Fruit fly (Drosophila melanogaster): Measurements from ENCODE around the gene Cnx14D.

Gene Cnx14D

DNA sequence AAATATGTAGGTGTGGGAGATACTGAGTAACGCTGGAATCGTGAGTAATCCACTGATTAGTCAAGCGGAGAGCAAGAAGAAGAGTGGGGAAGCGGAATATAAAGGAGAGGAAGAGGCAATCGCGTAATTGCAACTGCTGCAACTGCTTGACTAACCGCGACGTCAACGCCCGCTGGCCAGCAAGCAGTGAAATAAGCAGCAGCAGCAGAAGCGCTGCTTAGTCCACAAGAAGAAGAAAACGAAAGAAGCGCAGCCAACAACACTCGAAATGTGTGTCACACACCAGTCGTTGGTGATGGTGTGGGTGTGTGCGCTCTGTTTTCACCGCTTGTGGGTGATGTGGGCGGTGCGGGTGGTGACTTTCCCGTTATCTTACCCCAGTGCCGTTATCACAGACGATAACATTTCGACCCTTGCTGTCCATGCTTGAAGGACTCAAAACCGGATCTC lies 27.8 kb upstream of the Cnx14D start (continued):
- TF ChIP-seq cato (GFP tag; optimal IDR thresholded peaks at IDR 0.05; ENCODE audit: borderline replicate concordance), result no peak
- TF ChIP-seq chif (GFP tag; optimal IDR thresholded peaks at IDR 0.05), result no peak
- TF ChIP-seq CG6254 (GFP tag; optimal IDR thresholded peaks at IDR 0.05), result no peak
- TF ChIP-seq CG6654 (GFP tag; optimal IDR thresholded peaks at IDR 0.05), result no peak
- no peak for TF ChIP-seq ro (GFP tag; IDR thresholded peaks at IDR 0.05)
- TF ChIP-seq gcm (GFP tag; optimal IDR thresholded peaks at IDR 0.05), result no peak
- no peak for TF ChIP-seq CG7556 (GFP tag; optimal IDR thresholded peaks at IDR 0.05)
- no peak for TF ChIP-seq Abd-B (GFP tag; optimal IDR thresholded peaks at IDR 0.05)
- no peak for TF ChIP-seq Mad (GFP tag; optimal IDR thresholded peaks at IDR 0.05)
- TF ChIP-seq CG3163 (GFP tag; optimal IDR thresholded peaks at IDR 0.05), result no peak
- peak; percentile 84 for TF ChIP-seq CG8478 (optimal IDR thresholded peaks at IDR 0.05)
- TF ChIP-seq Doc3 (GFP tag; IDR thresholded peaks at IDR 0.05; ENCODE audit: partially characterized antibody), result no peak
- TF ChIP-seq CG15011 (GFP tag; optimal IDR thresholded peaks at IDR 0.05), result no peak
- TF ChIP-seq dm (GFP tag; optimal IDR thresholded peaks at IDR 0.05), result no peak
- no peak for TF ChIP-seq CoRest (tag; optimal IDR thresholded peaks at IDR 0.05)
- no peak for TF ChIP-seq Hand (GFP tag; optimal IDR thresholded peaks at IDR 0.05)
- no peak for TF ChIP-seq Mrtf (GFP tag; IDR thresholded peaks at IDR 0.05)
- TF ChIP-seq CG17802 (tag; optimal IDR thresholded peaks at IDR 0.05), result no peak
- TF ChIP-seq peb (GFP tag; IDR thresholded peaks at IDR 0.05), result no peak
- no peak for TF ChIP-seq Hr39 (optimal IDR thresholded peaks at IDR 0.05)
- TF ChIP-seq CG8924 (tag; optimal IDR thresholded peaks at IDR 0.05), result no peak
- no peak for TF ChIP-seq NFAT (GFP tag; IDR thresholded peaks at IDR 0.05)
- peak; percentile 77 for TF ChIP-seq cg (GFP tag; optimal IDR thresholded peaks at IDR 0.05)
- no peak for TF ChIP-seq CG16815 (GFP tag; optimal IDR thresholded peaks at IDR 0.05)
- TF ChIP-seq CG12744 (GFP tag; optimal IDR thresholded peaks at IDR 0.05), result no peak
- TF ChIP-seq PHDP (tag; optimal IDR thresholded peaks at IDR 0.05), result no peak
- no peak for TF ChIP-seq cwo (GFP tag; optimal IDR thresholded peaks at IDR 0.05)
- TF ChIP-seq maf-S (GFP tag; optimal IDR thresholded peaks at IDR 0.05), result no peak
- peak in 1 of 2 experiments; percentile 97 for TF ChIP-seq Eip74EF (GFP tag; optimal IDR thresholded peaks at IDR 0.05)
- no peak for TF ChIP-seq CG33213 (GFP tag; optimal IDR thresholded peaks at IDR 0.05)
- TF ChIP-seq bowl (GFP tag; IDR thresholded peaks at IDR 0.05), result no peak
- TF ChIP-seq kah (GFP tag; optimal IDR thresholded peaks at IDR 0.05), result no peak
- TF ChIP-seq Awh (GFP tag; IDR thresholded peaks at IDR 0.05), result no peak
- TF ChIP-seq ken (GFP tag; IDR thresholded peaks at IDR 0.05), result no peak
- no peak for TF ChIP-seq Sox102F (GFP tag; optimal IDR thresholded peaks at IDR 0.05)
- no peak for TF ChIP-seq Rx (GFP tag; IDR thresholded peaks at IDR 0.05)
- no peak for TF ChIP-seq CG2889 (GFP tag; IDR thresholded peaks at IDR 0.05)
- TF ChIP-seq dpn (GFP tag; optimal IDR thresholded peaks at IDR 0.05), result no peak
- TF ChIP-seq CG31224 (GFP tag; IDR thresholded peaks at IDR 0.05), result no peak
- TF ChIP-seq bsh (GFP tag; optimal IDR thresholded peaks at IDR 0.05), result no peak
- no peak for TF ChIP-seq B-H1 (GFP tag; IDR thresholded peaks at IDR 0.05)
- no peak for TF ChIP-seq CG10462 (GFP tag; optimal IDR thresholded peaks at IDR 0.05)
- no peak for TF ChIP-seq unpg (GFP tag; optimal IDR thresholded peaks at IDR 0.05)
- TF ChIP-seq ap (GFP tag; IDR thresholded peaks at IDR 0.05), result no peak
- TF ChIP-seq CG31388 (GFP tag; optimal IDR thresholded peaks at IDR 0.05), result no peak
- no peak for TF ChIP-seq CG10147 (GFP tag; optimal IDR thresholded peaks at IDR 0.05)
- TF ChIP-seq CG14860 (GFP tag; IDR thresholded peaks at IDR 0.05; ENCODE audit: partially characterized antibody), result 0 out of 3 replicates have a peak, but pooled peaks have one; percentile 43
- no peak for TF ChIP-seq CG13624 (GFP tag; optimal IDR thresholded peaks at IDR 0.05)
- peak; percentile 31 for TF ChIP-seq chn (GFP tag; optimal IDR thresholded peaks at IDR 0.05)
- no peak for TF ChIP-seq Asciz (GFP tag; optimal IDR thresholded peaks at IDR 0.05)
- TF ChIP-seq lola (GFP tag; optimal IDR thresholded peaks at IDR 0.05), result no peak
